Worm (Caenorhabditis elegans) whole organism, L2 larva: ENCODE measurements around the gene F56D6.13.

Experiments used
- alr-1 ChIP-seq: fragments of 150-350 bp; optimal IDR thresholded peaks from 2 replicates; lab custom pipeline; 2014; ENCODE audit warnings: missing biosample characterization, missing genetic modification characterization
- ama-1 ChIP-seq: fragments of 150-350 bp; optimal IDR thresholded peaks from 2 replicates; lab custom pipeline; 2018; ENCODE audit warnings: inconsistent platforms
- elt-3 ChIP-seq: sonication (generic microtip); optimal IDR thresholded peaks from 2 replicates; lab custom pipeline; 2017; ENCODE audit warnings: missing biosample characterization, missing genetic modification characterization
- gmeb-1 ChIP-seq: fragments of 150-350 bp; optimal IDR thresholded peaks from 2 replicates; lab custom pipeline; 2014; ENCODE audit warnings: missing biosample characterization, missing genetic modification characterization
- lin-39 ChIP-seq: fragments of 150-350 bp; optimal IDR thresholded peaks from 2 replicates; lab custom pipeline; 2014; ENCODE audit warnings: missing biosample characterization, missing genetic modification reagents, missing genetic modification characterization
- mab-5 ChIP-seq: fragments of 150-350 bp; optimal IDR thresholded peaks from 2 replicates; lab custom pipeline; 2014; ENCODE audit warnings: missing biosample characterization, missing genetic modification characterization
- mdl-1 ChIP-seq, 2 experiments: fragments of 150-350 bp in 1 of 2; sonication (generic microtip) in 1 of 2; optimal IDR thresholded peaks; 2 replicates each; lab custom pipeline; 2017; ENCODE audit warnings: missing biosample characterization in 2 of 2, missing genetic modification characterization in 2 of 2
- nhr-10 ChIP-seq: sonication (generic microtip); optimal IDR thresholded peaks from 2 replicates; lab custom pipeline; 2017; ENCODE audit warnings: missing biosample characterization, missing genetic modification characterization
- nhr-25 ChIP-seq: fragments of 150-350 bp; sonication (generic microtip); optimal IDR thresholded peaks from 3 replicates; lab custom pipeline; 2014; ENCODE audit warnings: missing biosample characterization, missing genetic modification characterization
- nhr-77 ChIP-seq: fragments of 150-350 bp; optimal IDR thresholded peaks from 2 replicates; lab custom pipeline; 2014; ENCODE audit warnings: missing biosample characterization, missing genetic modification characterization
- unc-55 ChIP-seq: fragments of 150-350 bp; sonication (generic microtip); optimal IDR thresholded peaks from 3 replicates; lab custom pipeline; 2014; ENCODE audit warnings: missing biosample characterization, missing genetic modification reagents, missing genetic modification characterization
- unc-62 ChIP-seq: fragments of 150-350 bp; optimal IDR thresholded peaks from 2 replicates; lab custom pipeline; 2014; ENCODE audit warnings: missing biosample characterization, missing genetic modification reagents, missing genetic modification characterization

DNA sequence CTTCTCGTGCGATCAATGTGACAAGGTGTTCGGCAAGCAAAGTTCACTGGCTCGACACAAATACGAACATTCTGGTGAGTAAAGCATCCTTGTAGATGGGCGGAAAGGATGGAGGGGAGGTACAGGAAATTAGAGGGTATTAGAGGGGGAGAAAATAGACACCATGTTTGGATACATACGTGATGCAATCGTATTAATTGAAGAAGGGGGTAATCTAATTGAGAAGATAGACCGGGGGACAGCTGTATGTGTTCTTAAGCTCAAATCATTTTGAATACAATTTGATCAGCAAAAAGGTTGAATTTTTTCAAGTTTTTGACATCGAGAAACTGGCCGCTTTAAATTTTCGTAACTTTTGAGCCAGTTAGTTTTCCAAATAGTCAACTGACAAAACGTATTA lies 48.8 kb upstream of the F56D6.13 start:
- TF ChIP-seq unc-55 (GFP tag; lab: Kevin White, UChicago) (no peak), unc-62 (GFP tag; lab: Kevin White, UChicago) (no peak), mab-5 (tag; lab: Kevin White, UChicago) (no peak), ama-1 (lab: Kevin White, UChicago) (no peak), nhr-10 (tag; lab: Kevin White, UChicago) (no peak), lin-39 (tag; lab: Kevin White, UChicago) (no peak), nhr-25 (tag; lab: Kevin White, UChicago) (no peak), gmeb-1 (tag; lab: Kevin White, UChicago) (no peak), alr-1 (no peak), nhr-77 (no peak), elt-3 (tag; lab: Kevin White, UChicago) (no peak), mdl-1 (tag; optimal IDR thresholded peaks at IDR 0.05; lab: Kevin White, UChicago) (no peak)
